Worm (Caenorhabditis elegans) whole organism, midembryonic: Measurements from ENCODE around the gene bus-1.

Experiments used
- T22C8.4 ChIP-seq: fragments of 200-800 bp; sonication (Bioruptor generic); IDR thresholded peaks from 2 replicates; pipeline ENCODE4 v1.3.6; 2022; ENCODE audit warnings: missing genetic modification characterization, missing compliant biosample characterization
- cog-1 ChIP-seq: sonication (generic microtip); optimal IDR thresholded peaks from 2 replicates; lab custom pipeline; 2016; ENCODE audit warnings: missing genetic modification characterization, missing compliant biosample characterization
- flt-1 ChIP-seq: fragments of 200-800 bp; sonication (Bioruptor generic); IDR thresholded peaks from 2 replicates; pipeline ENCODE4 v1.3.6; 2022; ENCODE audit warnings: missing genetic modification characterization, missing compliant biosample characterization
- klf-2 ChIP-seq: fragments of 200-800 bp; sonication (Bioruptor generic); conservative IDR thresholded peaks from 2 replicates; pipeline ENCODE4 v1.3.6; 2022; ENCODE audit warnings: missing genetic modification reagents, missing genetic modification characterization, missing compliant biosample characterization
- med-1 ChIP-seq: sonication (generic microtip); optimal IDR thresholded peaks from 2 replicates; lab custom pipeline; 2017; ENCODE audit warnings: missing genetic modification characterization, mild to moderate bottlenecking, missing compliant biosample characterization, antibody characterized with exemption, missing genetic modification reagents; ENCODE audit not compliant: insufficient read depth
- ref-1 ChIP-seq: fragments of 200-800 bp; sonication (Bioruptor generic); conservative IDR thresholded peaks from 2 replicates; pipeline ENCODE4 v1.3.6; 2022; ENCODE audit warnings: missing genetic modification reagents, missing genetic modification characterization, missing compliant biosample characterization
- tab-1 ChIP-seq: fragments of 200-800 bp; sonication (Bioruptor generic); IDR thresholded peaks from 2 replicates; pipeline ENCODE4 v1.3.6; 2022; ENCODE audit warnings: missing genetic modification characterization, missing compliant biosample characterization
- ztf-23 ChIP-seq: fragments of 200-800 bp; sonication (Bioruptor generic); IDR thresholded peaks from 2 replicates; pipeline ENCODE4 v1.3.6; 2022; ENCODE audit warnings: missing genetic modification reagents, missing genetic modification characterization, missing compliant biosample characterization
- ztf-29 ChIP-seq: fragments of 200-800 bp; sonication (Bioruptor generic); IDR thresholded peaks from 2 replicates; pipeline ENCODE4 v1.3.6; 2022; ENCODE audit warnings: missing genetic modification reagents, missing genetic modification characterization, missing compliant biosample characterization

bus-1 gene

DNA sequence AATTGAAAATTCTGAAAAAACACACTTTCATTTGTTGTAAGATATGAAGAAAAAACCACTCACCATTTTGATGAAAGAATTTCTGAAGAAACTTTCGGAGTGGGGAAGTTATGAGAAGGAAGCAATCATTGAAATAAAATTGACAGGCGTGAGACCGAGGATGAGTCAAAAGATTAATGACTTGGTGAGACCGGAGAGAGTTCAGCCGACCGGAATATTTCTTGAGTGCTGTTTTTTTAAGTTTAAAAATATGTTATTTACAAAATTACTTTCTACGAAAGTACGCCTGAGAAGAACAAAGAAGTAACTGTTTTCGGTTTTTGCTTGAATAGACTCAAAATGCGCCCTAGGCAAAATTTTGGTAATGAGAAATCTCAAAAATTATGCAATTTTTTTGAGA, 31.6 kb upstream of the bus-1 start, which contains the start of gene C25E10.10:
Gene C25E10.10 (minus strand): TSS at position 101 of the 400 bp plus-strand sequence.
- TF ChIP-seq ref-1 (GFP tag; lab: Robert Waterston, UW) (no peak), T22C8.4 (no peak), flt-1 (GFP tag; lab: Robert Waterston, UW) (no peak), med-1 (no peak), ztf-23 (GFP tag; lab: Robert Waterston, UW) (no peak), klf-2 (GFP tag; lab: Robert Waterston, UW) (no peak), cog-1 (tag; lab: Kevin White, UChicago) (no peak), tab-1 (GFP tag; lab: Robert Waterston, UW) (no peak), ztf-29 (no peak)

DNA sequence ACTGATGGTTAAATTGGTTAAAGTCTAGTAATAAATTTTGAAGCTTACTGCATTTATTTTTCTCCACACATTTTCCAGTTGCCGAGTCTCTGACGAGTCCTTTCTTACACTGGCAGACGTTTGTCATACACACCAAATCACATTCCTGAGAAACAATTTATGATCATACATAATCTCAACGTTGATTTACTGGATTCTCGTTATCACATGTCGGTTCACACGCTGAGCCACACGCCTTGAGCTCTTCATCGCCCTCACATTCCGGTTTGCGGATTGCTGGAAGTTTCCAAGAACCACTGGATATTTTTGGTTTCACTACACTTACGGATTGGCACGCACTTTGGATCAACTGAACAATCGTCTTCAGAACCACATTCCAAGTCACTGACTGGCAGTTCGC, 31.0 kb upstream of the bus-1 start:
- no peak for TF ChIP-seq flt-1 (GFP tag; lab: Robert Waterston, UW)
- no peak for TF ChIP-seq klf-2 (GFP tag; lab: Robert Waterston, UW)
- no peak for TF ChIP-seq med-1
- no peak for TF ChIP-seq cog-1 (tag; lab: Kevin White, UChicago)
- TF ChIP-seq T22C8.4: no peak

DNA sequence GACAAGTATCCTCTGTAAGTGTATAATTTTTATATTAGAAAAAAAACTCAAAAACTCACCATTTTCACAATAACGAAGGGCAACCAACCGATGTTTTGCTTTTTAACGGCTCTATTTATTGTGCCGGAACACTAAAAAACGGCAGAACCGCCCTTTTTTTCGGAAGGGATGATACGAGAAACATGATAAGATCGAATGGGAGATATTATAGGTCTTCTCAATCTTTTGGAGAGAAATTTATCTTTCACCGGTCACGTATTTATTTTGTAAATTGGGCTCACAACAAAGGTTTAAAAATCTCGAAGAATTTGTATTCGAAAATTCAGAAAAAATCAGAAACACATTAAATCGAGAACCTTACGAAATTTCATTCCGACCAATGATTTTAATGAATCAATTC, 30.2 kb upstream of the bus-1 start, which contains the start of gene swm-1:
Gene swm-1 (minus strand): TSS at position 101 of the 400 bp plus-strand sequence.
- TF ChIP-seq klf-2 (GFP tag; lab: Robert Waterston, UW) (no peak), flt-1 (GFP tag; lab: Robert Waterston, UW) (no peak), T22C8.4 (no peak), med-1 (no peak), tab-1 (GFP tag; lab: Robert Waterston, UW) (no peak), cog-1 (tag; lab: Kevin White, UChicago) (no peak), ref-1 (GFP tag; lab: Robert Waterston, UW) (no peak), ztf-29 (no peak), ztf-23 (GFP tag; lab: Robert Waterston, UW) (no peak)

DNA sequence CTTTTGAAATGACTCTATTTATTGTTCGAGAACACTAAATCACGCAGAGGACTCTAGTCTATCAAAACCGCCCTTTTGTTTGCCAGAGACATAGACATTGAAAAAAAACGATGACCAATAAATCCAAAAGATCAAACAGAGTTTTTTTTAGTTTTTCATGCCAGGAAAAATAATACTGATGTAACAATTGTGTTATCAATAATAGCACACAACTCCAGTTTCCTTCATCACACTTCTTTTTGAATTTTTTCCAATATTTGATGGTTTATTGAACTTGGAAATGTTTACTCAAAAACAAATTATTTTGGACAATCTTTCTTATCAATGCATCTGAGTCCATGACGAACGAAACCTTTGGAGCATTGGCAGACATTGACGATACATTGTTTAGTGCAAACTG, 29.4 kb upstream of the bus-1 start, which contains the start of gene C25E10.8:
Gene C25E10.8 (minus strand): TSS at position 101 of the 400 bp plus-strand sequence.
- TF ChIP-seq cog-1 (tag; lab: Kevin White, UChicago): no peak
- TF ChIP-seq ztf-23 (GFP tag; lab: Robert Waterston, UW): no peak
- no peak for TF ChIP-seq tab-1 (GFP tag; lab: Robert Waterston, UW)
- no peak for TF ChIP-seq T22C8.4
- TF ChIP-seq ref-1 (GFP tag; lab: Robert Waterston, UW): no peak
- TF ChIP-seq flt-1 (GFP tag; lab: Robert Waterston, UW): no peak
- no peak for TF ChIP-seq med-1
- TF ChIP-seq ztf-29: no peak
- TF ChIP-seq klf-2 (GFP tag; lab: Robert Waterston, UW): no peak

DNA sequence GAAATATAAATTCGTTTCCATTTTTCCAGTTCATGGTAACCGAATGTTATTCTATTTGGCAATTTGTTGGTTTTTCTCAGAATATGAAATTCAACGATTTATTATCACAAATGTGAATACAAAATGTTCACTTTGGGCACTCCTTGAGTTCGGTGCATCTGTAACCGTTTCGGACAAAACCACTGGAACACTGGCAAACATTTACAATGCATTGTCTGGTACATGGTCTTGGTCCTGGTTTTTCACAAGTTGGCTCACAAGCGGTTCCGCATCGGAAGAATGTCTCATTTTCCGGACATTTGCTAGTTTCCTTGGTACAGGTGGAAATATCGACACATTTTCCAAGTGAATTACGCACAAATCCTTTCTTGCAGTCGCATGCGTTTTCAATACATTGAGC, 28.6 kb upstream of the bus-1 start:
- TF ChIP-seq ztf-23 (GFP tag; lab: Robert Waterston, UW) (no peak), tab-1 (GFP tag; lab: Robert Waterston, UW) (no peak), ztf-29 (no peak), ref-1 (GFP tag; lab: Robert Waterston, UW) (no peak), klf-2 (GFP tag; lab: Robert Waterston, UW) (no peak), T22C8.4 (no peak), cog-1 (tag; lab: Kevin White, UChicago) (no peak), flt-1 (GFP tag; lab: Robert Waterston, UW) (no peak), med-1 (no peak)

DNA sequence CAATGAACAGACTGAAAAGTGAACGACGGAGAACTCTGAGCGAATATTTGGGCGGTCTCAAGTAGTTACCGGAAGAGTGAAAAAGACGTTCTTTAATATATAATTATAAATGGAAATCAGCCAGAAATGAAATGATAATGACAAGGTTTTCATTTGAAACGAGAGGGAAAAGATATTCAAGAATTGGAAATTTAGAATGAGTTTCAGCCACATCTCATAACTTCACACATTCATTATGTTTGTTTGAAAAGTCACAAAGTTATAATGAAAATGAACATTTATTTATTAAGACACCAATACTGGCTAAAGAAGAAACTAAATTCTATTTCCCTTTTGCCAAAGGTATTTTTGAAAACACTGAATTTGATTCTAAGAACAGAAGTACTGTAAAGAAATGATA, 26.5 kb upstream of the bus-1 start, which contains the start of gene C25E10.7:
Gene C25E10.7 (minus strand): TSS at position 101 of the 400 bp plus-strand sequence.
- no peak for TF ChIP-seq cog-1 (tag; lab: Kevin White, UChicago)
- no peak for TF ChIP-seq T22C8.4
- no peak for TF ChIP-seq med-1

DNA sequence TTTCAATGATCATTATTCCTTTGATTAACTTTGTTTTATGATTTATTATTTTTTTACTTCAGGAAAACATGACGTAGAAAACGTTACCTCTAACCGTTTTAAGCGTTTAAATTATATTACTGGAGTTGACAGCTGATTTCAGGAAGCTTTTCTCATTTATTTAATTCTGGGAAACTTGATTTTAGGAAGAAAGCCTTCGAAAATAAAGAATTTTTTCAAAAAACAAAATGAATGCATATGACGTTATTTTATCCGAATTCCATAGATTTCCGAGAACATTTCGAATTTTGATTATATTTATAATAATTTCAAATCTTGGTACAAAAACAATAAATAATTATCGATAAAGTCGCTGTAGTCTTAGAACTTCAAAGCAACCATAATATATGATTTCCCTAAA, 24.7 kb upstream of the bus-1 start:
- TF ChIP-seq T22C8.4: no peak
- no peak for TF ChIP-seq cog-1 (tag; lab: Kevin White, UChicago)
- no peak for TF ChIP-seq med-1
- TF ChIP-seq tab-1 (GFP tag; lab: Robert Waterston, UW): no peak
- TF ChIP-seq ref-1 (GFP tag; lab: Robert Waterston, UW): no peak
- TF ChIP-seq ztf-29: no peak
- no peak for TF ChIP-seq klf-2 (GFP tag; lab: Robert Waterston, UW)
- TF ChIP-seq flt-1 (GFP tag; lab: Robert Waterston, UW): no peak
- TF ChIP-seq ztf-23 (GFP tag; lab: Robert Waterston, UW): no peak

DNA sequence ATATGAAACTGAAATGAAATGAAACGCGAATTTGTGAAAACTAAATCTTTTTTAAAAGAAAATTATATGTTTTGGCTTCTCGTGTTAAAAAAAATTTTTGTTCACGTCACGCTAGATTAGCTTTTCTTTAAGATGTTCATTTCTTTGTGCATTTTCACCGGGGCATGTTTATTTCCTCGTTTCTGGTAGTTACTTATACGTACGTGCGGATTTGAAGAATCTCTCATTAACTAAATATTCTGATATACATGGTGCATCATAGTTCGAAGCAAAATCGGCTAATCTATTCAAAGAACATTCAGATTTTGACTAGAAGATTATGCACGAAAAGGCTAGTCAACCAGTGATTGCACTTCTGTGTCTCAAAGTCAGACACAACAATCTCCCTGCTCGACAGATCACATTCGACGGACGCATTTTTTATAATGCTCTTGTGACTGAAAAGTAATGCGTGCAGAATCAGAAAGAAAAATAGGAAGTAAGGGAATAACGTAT, 23.0 kb upstream of the bus-1 start, which contains the start of gene C25E10.17:
Gene C25E10.17 (minus strand): TSS at position 51 of the 495 bp plus-strand sequence.
- TF ChIP-seq ztf-23 (GFP tag; lab: Robert Waterston, UW): no peak
- no peak for TF ChIP-seq ztf-29
- no peak for TF ChIP-seq T22C8.4
- TF ChIP-seq med-1: no peak
- no peak for TF ChIP-seq flt-1 (GFP tag; lab: Robert Waterston, UW)
- TF ChIP-seq tab-1 (GFP tag; lab: Robert Waterston, UW): no peak
- TF ChIP-seq cog-1 (tag; lab: Kevin White, UChicago): no peak
- no peak for TF ChIP-seq klf-2 (GFP tag; lab: Robert Waterston, UW)
- TF ChIP-seq ref-1 (GFP tag; lab: Robert Waterston, UW): no peak

DNA sequence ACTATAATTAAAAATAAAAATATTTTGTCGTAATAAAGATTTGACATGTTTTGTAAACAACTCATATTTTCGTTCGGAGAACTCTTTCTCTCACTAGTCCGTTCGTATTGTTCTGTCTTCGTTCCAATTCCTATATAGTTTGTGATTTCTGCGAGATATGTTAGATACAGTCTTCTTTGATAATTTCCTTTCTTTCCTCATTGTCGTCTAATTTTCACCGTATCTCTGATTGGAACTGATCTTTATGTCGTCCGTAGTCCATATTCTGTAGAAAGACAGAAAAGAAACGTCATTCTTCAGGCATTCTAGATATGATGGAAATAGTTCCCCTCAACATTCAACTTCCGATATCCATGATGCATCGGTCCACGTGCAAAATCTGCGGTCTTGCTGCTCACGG, 20.3 kb upstream of the bus-1 start, which contains the start of gene nhr-30:
Gene nhr-30 (plus strand): TSS at position 301 of the 400 bp plus-strand sequence.
- no peak for TF ChIP-seq tab-1 (GFP tag; lab: Robert Waterston, UW)
- no peak for TF ChIP-seq med-1
- no peak for TF ChIP-seq cog-1 (tag; lab: Kevin White, UChicago)
- no peak for TF ChIP-seq ref-1 (GFP tag; lab: Robert Waterston, UW)
- TF ChIP-seq ztf-29: no peak
- no peak for TF ChIP-seq T22C8.4
- no peak for TF ChIP-seq ztf-23 (GFP tag; lab: Robert Waterston, UW)
- TF ChIP-seq flt-1 (GFP tag; lab: Robert Waterston, UW): no peak
- TF ChIP-seq klf-2 (GFP tag; lab: Robert Waterston, UW): no peak

DNA sequence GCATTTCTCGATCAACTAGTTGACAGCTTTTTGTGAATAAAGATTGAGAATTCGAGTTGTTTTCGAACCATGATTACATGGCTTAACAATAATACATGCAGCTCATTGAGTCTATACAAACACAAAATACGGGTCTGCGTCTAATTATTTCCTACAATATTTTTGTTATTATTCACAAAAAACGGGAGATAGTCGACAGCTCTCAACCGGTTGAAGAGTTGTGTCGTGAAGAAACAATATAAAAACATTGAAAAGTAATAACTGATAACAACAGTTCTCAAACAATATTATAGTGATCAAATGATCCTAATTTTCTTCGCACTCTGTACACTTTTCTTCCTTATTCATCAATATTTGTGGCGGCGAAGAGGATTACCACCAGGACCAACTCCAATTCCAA, 16.4 kb upstream of the bus-1 start, which contains the start of gene cyp-33B1:
Gene cyp-33B1 (plus strand): TSS at position 301 of the 400 bp plus-strand sequence.
- TF ChIP-seq cog-1 (tag; lab: Kevin White, UChicago): no peak
- no peak for TF ChIP-seq klf-2 (GFP tag; lab: Robert Waterston, UW)
- TF ChIP-seq tab-1 (GFP tag; lab: Robert Waterston, UW): no peak
- no peak for TF ChIP-seq ref-1 (GFP tag; lab: Robert Waterston, UW)
- TF ChIP-seq ztf-29: no peak
- TF ChIP-seq med-1: no peak
- no peak for TF ChIP-seq ztf-23 (GFP tag; lab: Robert Waterston, UW)
- TF ChIP-seq T22C8.4: no peak
- no peak for TF ChIP-seq flt-1 (GFP tag; lab: Robert Waterston, UW)
